Worm (Caenorhabditis elegans): ENCODE results near the gene lec-1.

ce11 chrII:13245076-13245475, 49.7 kb downstream of the lec-1 start, which contains the start of gene F15D4.5:
- no peak for TF ChIP-seq unc-62 (GFP tag; optimal IDR thresholded peaks at IDR 0.05)
- TF ChIP-seq nhr-10 (tag; optimal IDR thresholded peaks at IDR 0.05) = no peak
- TF ChIP-seq aly-2 (tag; optimal IDR thresholded peaks at IDR 0.05) = no peak
- TF ChIP-seq ztf-11 (tag; optimal IDR thresholded peaks at IDR 0.05) = no peak
- TF ChIP-seq ZK546.5 (tag; optimal IDR thresholded peaks at IDR 0.05) = no peak
- TF ChIP-seq egl-27 (tag; optimal IDR thresholded peaks at IDR 0.05) = no peak
- TF ChIP-seq R02D3.7 (tag; optimal IDR thresholded peaks at IDR 0.05) = no peak
- TF ChIP-seq snpc-4 (tag; optimal IDR thresholded peaks at IDR 0.05) = no peak
- TF ChIP-seq lin-11 (tag; optimal IDR thresholded peaks at IDR 0.05) = no peak
- no peak for TF ChIP-seq unc-39 (tag; optimal IDR thresholded peaks at IDR 0.05)
- no peak for TF ChIP-seq mdl-1 (tag; optimal IDR thresholded peaks at IDR 0.05)
- no peak for TF ChIP-seq ztf-1 (GFP tag; conservative IDR thresholded peaks at IDR 0.05)
- TF ChIP-seq nhr-237 (tag; optimal IDR thresholded peaks at IDR 0.05) = no peak
- TF ChIP-seq crh-2 (tag; optimal IDR thresholded peaks at IDR 0.05) = no peak

All from whole organism, L2 larva.